Fruit fly (Drosophila melanogaster) whole organism, embryonic: ENCODE results near the gene CG1971.

Experiments used
- Atf6 ChIP-seq: fragments of 200-800 bp; sonication (Bioruptor generic); IDR thresholded peaks from 2 replicates; pipeline ENCODE4 v1.3.6; 2022; ENCODE audit warnings: missing biosample characterization, missing genetic modification characterization
- Bteb2 ChIP-seq: fragments of 200-800 bp; sonication (Bioruptor generic); optimal IDR thresholded peaks from 2 replicates; lab custom pipeline; 2016; ENCODE audit warnings: missing biosample characterization, missing genetic modification characterization
- CG11696 ChIP-seq: fragments of 200-800 bp; sonication (Bioruptor generic); IDR thresholded peaks from 2 replicates; pipeline ENCODE4 v1.3.6; 2022; ENCODE audit warnings: missing biosample characterization, missing genetic modification characterization
- CG11723 ChIP-seq: fragments of 200-800 bp; sonication (Bioruptor generic); optimal IDR thresholded peaks from 2 replicates; lab custom pipeline; 2017; ENCODE audit warnings: missing biosample characterization, mild to moderate bottlenecking, missing genetic modification characterization
- CG12155 ChIP-seq: fragments of 200-800 bp; sonication (Bioruptor generic); optimal IDR thresholded peaks from 3 replicates; lab custom pipeline; 2016; ENCODE audit warnings: missing biosample characterization, missing genetic modification characterization
- CG12299 ChIP-seq: fragments of 200-800 bp; sonication (Bioruptor generic); optimal IDR thresholded peaks from 2 replicates; lab custom pipeline; 2018; ENCODE audit warnings: missing biosample characterization, mild to moderate bottlenecking, missing genetic modification characterization
- CG15479 ChIP-seq: fragments of 200-800 bp; sonication (Bioruptor generic); optimal IDR thresholded peaks from 3 replicates; lab custom pipeline; 2019; ENCODE audit warnings: missing biosample characterization, mild to moderate bottlenecking, missing genetic modification characterization, moderate library complexity
- CG15514 ChIP-seq: fragments of 200-800 bp; sonication (Bioruptor generic); optimal IDR thresholded peaks from 3 replicates; lab custom pipeline; 2017; ENCODE audit warnings: missing biosample characterization, missing genetic modification characterization, mild to moderate bottlenecking, moderate library complexity, missing genetic modification reagents
- CG17912 ChIP-seq: fragments of 200-800 bp; sonication (Bioruptor generic); optimal IDR thresholded peaks from 2 replicates; lab custom pipeline; 2018; ENCODE audit warnings: missing biosample characterization, mild to moderate bottlenecking, missing genetic modification characterization
- CG2116 ChIP-seq: fragments of 200-800 bp; sonication (Bioruptor generic); optimal IDR thresholded peaks from 3 replicates; lab custom pipeline; 2018; ENCODE audit warnings: missing biosample characterization, mild to moderate bottlenecking, missing genetic modification characterization
- CG32532 ChIP-seq: fragments of 200-800 bp; sonication (Bioruptor generic); IDR thresholded peaks from 2 replicates; pipeline ENCODE4 v1.3.6; 2022; ENCODE audit warnings: missing biosample characterization, missing genetic modification characterization
- CG34376 ChIP-seq: fragments of 200-800 bp; sonication (Bioruptor generic); optimal IDR thresholded peaks from 2 replicates; lab custom pipeline; 2018; ENCODE audit warnings: missing biosample characterization, mild to moderate bottlenecking, missing genetic modification characterization
- CG4404 ChIP-seq: fragments of 200-800 bp; sonication (Bioruptor generic); IDR thresholded peaks from 2 replicates; pipeline ENCODE4 v1.3.6; 2022; ENCODE audit warnings: missing biosample characterization, missing genetic modification characterization
- CG6765 ChIP-seq: fragments of 200-800 bp; sonication (Bioruptor generic); optimal IDR thresholded peaks from 3 replicates; lab custom pipeline; 2017; ENCODE audit warnings: missing biosample characterization, mild to moderate bottlenecking, missing genetic modification characterization
- CG6813 ChIP-seq: fragments of 200-800 bp; sonication (Bioruptor generic); optimal IDR thresholded peaks from 2 replicates; lab custom pipeline; 2017; ENCODE audit warnings: missing biosample characterization, missing genetic modification characterization, mild to moderate bottlenecking, moderate library complexity, missing genetic modification reagents
- CG9437 ChIP-seq: fragments of 200-800 bp; sonication (Bioruptor generic); optimal IDR thresholded peaks from 2 replicates; lab custom pipeline; 2018; ENCODE audit warnings: missing biosample characterization, mild to moderate bottlenecking, missing genetic modification characterization
- Chrac-16 ChIP-seq: fragments of 200-800 bp; sonication (Bioruptor generic); optimal IDR thresholded peaks from 3 replicates; lab custom pipeline; 2016; ENCODE audit warnings: missing biosample characterization, missing genetic modification characterization
- D19B ChIP-seq: fragments of 200-800 bp; sonication (Bioruptor generic); optimal IDR thresholded peaks from 2 replicates; lab custom pipeline; 2017; ENCODE audit warnings: missing biosample characterization, mild to moderate bottlenecking, missing genetic modification characterization
- Ets65A ChIP-seq: fragments of 200-800 bp; sonication (Bioruptor generic); peaks from one replicate; lab custom pipeline; 2016; ENCODE audit warnings: missing biosample characterization, missing genetic modification characterization
- Fer1 ChIP-seq: fragments of 200-800 bp; sonication (Bioruptor generic); optimal IDR thresholded peaks from 2 replicates; lab custom pipeline; 2017; ENCODE audit warnings: missing biosample characterization, mild to moderate bottlenecking, missing genetic modification characterization
- Fer2 ChIP-seq: fragments of 200-800 bp; sonication (Bioruptor generic); optimal IDR thresholded peaks from 2 replicates; lab custom pipeline; 2018; ENCODE audit warnings: missing biosample characterization, mild to moderate bottlenecking, missing genetic modification characterization, moderate library complexity
- Fer3 ChIP-seq: fragments of 200-800 bp; sonication (Bioruptor generic); optimal IDR thresholded peaks from 2 replicates; lab custom pipeline; 2018; ENCODE audit warnings: missing biosample characterization, mild to moderate bottlenecking, missing genetic modification characterization, moderate library complexity
- HmgD ChIP-seq: fragments of 200-800 bp; sonication (Bioruptor generic); optimal IDR thresholded peaks from 3 replicates; lab custom pipeline; 2016; ENCODE audit warnings: missing biosample characterization, missing genetic modification characterization
- HmgZ ChIP-seq: fragments of 200-800 bp; sonication (Bioruptor generic); optimal IDR thresholded peaks from 2 replicates; lab custom pipeline; 2018; ENCODE audit warnings: missing biosample characterization, mild to moderate bottlenecking, missing genetic modification characterization
- Hr51 ChIP-seq, 2 experiments: fragments of 200-800 bp; sonication (Bioruptor generic); optimal IDR thresholded peaks; 2 replicates in 1 of 2; 3 replicates in 1 of 2; lab custom pipeline; 2016 to 2018; ENCODE audit warnings: missing biosample characterization in 2 of 2, missing genetic modification characterization in 2 of 2, mild to moderate bottlenecking in 1 of 2, moderate library complexity in 1 of 2
- Hr78 ChIP-seq, 2 experiments: fragments of 200-800 bp in 1 of 2; fragments of >200 bp in 1 of 2; sonication (Bioruptor generic) in 1 of 2; optimal IDR thresholded peaks; 2 replicates each; lab custom pipeline; 2017 to 2019; ENCODE audit warnings: missing biosample characterization in 2 of 2, missing genetic modification characterization in 2 of 2, mild to moderate bottlenecking in 1 of 2, moderate library complexity in 1 of 2
- MBD-R2 ChIP-seq: fragments of 200-800 bp; sonication (Bioruptor generic); IDR thresholded peaks from 2 replicates; pipeline ENCODE4 v1.3.6; 2022; ENCODE audit warnings: missing biosample characterization, missing genetic modification characterization
- Sox100B ChIP-seq: fragments of 200-800 bp; sonication (Bioruptor generic); optimal IDR thresholded peaks from 3 replicates; lab custom pipeline; 2018; ENCODE audit warnings: missing biosample characterization, mild to moderate bottlenecking, missing genetic modification characterization
- Sox102F ChIP-seq: fragments of 200-800 bp; sonication (Bioruptor generic); optimal IDR thresholded peaks from 2 replicates; lab custom pipeline; 2018; ENCODE audit warnings: missing biosample characterization, mild to moderate bottlenecking, missing genetic modification characterization, moderate library complexity
- Trl ChIP-seq, 3 experiments: fragments of >200 bp in 2 of 3; fragments of 200-800 bp in 1 of 3; sonication (Bioruptor generic) in 1 of 3; optimal IDR thresholded peaks; 2 replicates in 1 of 3; 3 replicates in 2 of 3; lab custom pipeline; 2016 to 2017; ENCODE audit warnings: missing biosample characterization in 1 of 3, missing genetic modification characterization in 1 of 3
- Usf ChIP-seq: fragments of 200-800 bp; sonication (Bioruptor generic); optimal IDR thresholded peaks from 2 replicates; lab custom pipeline; 2017; ENCODE audit warnings: missing genotype, missing biosample characterization, missing genetic modification characterization
- Vsx1 ChIP-seq: fragments of 200-800 bp; sonication (Bioruptor generic); optimal IDR thresholded peaks from 2 replicates; lab custom pipeline; 2017; ENCODE audit warnings: missing biosample characterization, mild to moderate bottlenecking, missing genetic modification characterization, missing genetic modification reagents
- amos ChIP-seq: fragments of 200-800 bp; sonication (Bioruptor generic); IDR thresholded peaks from 2 replicates; pipeline ENCODE4 v1.3.6; 2022; ENCODE audit warnings: missing biosample characterization, missing genetic modification characterization; ENCODE audit not compliant: partially characterized antibody
- bab2 ChIP-seq: fragments of 200-800 bp; sonication (Bioruptor generic); optimal IDR thresholded peaks from 2 replicates; lab custom pipeline; 2016; ENCODE audit warnings: missing biosample characterization, missing genetic modification characterization
- cas ChIP-seq: fragments of 200-800 bp; sonication (Bioruptor generic); IDR thresholded peaks from 2 replicates; pipeline ENCODE4 v1.3.6; 2022; ENCODE audit warnings: missing biosample characterization, missing genetic modification characterization
- cg ChIP-seq: fragments of 200-800 bp; sonication (Bioruptor generic); optimal IDR thresholded peaks from 3 replicates; lab custom pipeline; 2019; ENCODE audit warnings: missing biosample characterization, mild to moderate bottlenecking, missing genetic modification characterization, moderate library complexity
- chinmo ChIP-seq: fragments of 200-800 bp; sonication (Bioruptor generic); IDR thresholded peaks from 4 replicates; pipeline ENCODE4 v1.3.6; 2022; ENCODE audit warnings: missing biosample characterization, missing genetic modification characterization; ENCODE audit not compliant: partially characterized antibody
- emc ChIP-seq: fragments of 200-800 bp; sonication (Bioruptor generic); optimal IDR thresholded peaks from 2 replicates; lab custom pipeline; 2016; ENCODE audit warnings: missing biosample characterization, missing genetic modification characterization
- fu2 ChIP-seq: fragments of 200-800 bp; sonication (Bioruptor generic); optimal IDR thresholded peaks from 2 replicates; lab custom pipeline; 2016; ENCODE audit warnings: missing biosample characterization, missing genetic modification characterization
- kni ChIP-seq: fragments of 200-800 bp; sonication (Bioruptor generic); optimal IDR thresholded peaks from 3 replicates; lab custom pipeline; 2017; ENCODE audit warnings: mild to moderate bottlenecking, missing biosample characterization, missing genetic modification reagents, missing genetic modification characterization
- nau ChIP-seq: fragments of 200-800 bp; sonication (Bioruptor generic); optimal IDR thresholded peaks from 3 replicates; lab custom pipeline; 2017; ENCODE audit warnings: missing biosample characterization, mild to moderate bottlenecking, missing genetic modification characterization, missing genetic modification reagents
- onecut ChIP-seq: fragments of 200-800 bp; sonication (Bioruptor generic); IDR thresholded peaks from 2 replicates; pipeline ENCODE4 v1.3.6; 2022; ENCODE audit warnings: missing biosample characterization, missing genetic modification characterization
- sens-2 ChIP-seq: fragments of 200-800 bp; sonication (Bioruptor generic); IDR thresholded peaks from 2 replicates; pipeline ENCODE4 v1.3.6; 2022; ENCODE audit warnings: missing biosample characterization, missing genetic modification characterization
- tin ChIP-seq: fragments of 200-800 bp; sonication (Bioruptor generic); optimal IDR thresholded peaks from 3 replicates; lab custom pipeline; 2016; ENCODE audit warnings: missing biosample characterization, missing genetic modification characterization
- vvl ChIP-seq: fragments of 200-800 bp; sonication (Bioruptor generic); IDR thresholded peaks from 2 replicates; pipeline ENCODE4 v1.3.6; 2022; ENCODE audit warnings: missing biosample characterization, missing genetic modification characterization
- z ChIP-seq: fragments of 200-800 bp; sonication (Bioruptor generic); IDR thresholded peaks from 3 replicates; pipeline ENCODE4 v1.3.6; 2022; ENCODE audit warnings: missing biosample characterization, missing genetic modification characterization

Gene CG1971

DNA sequence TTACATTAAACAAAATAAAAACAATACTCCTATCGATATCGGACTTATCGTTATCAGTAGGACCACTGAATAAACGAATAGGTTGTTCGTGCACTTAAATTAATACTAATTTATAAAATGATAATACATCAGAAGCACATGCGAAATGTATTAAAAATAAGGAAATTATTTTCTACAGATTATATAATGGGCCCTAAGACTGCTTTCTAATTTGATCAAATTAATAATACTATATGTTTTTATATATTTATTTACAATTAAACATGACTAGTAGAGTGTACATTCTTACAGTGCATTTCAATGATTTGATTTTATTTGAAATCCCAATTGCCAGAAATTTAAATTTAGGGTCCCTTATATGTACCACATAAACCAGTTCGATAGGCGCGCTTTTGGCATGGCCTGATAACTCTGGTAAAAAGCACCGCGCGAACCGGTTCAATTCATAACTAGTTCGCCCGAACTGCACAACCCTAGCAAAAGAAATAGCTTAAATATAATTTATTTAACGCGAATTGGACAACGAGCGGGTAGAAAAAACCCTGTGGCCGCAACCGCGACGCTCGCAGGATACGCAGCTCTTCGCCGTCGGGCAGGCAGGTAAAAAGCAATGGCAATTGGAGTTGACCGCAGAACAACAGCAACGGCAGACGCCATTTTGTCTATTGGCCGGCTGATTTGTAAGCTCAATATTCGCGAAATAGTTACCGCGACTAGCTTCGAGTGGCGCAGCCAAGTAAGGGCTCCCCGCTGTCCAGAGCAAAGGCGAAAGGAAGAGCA lies 28.5 kb upstream of the CG1971 start, which contains the start of the genes CG2126 and faf (continued):
- TF ChIP-seq Atf6 = peak; percentile 40; the same call in 1 of the 2 replicates
- peak; percentile 13 for TF ChIP-seq CG6765 (GFP tag; lab: Kevin White, UChicago)
- peak; percentile 82 for TF ChIP-seq CG32532
- peak; percentile 55 for TF ChIP-seq fu2 (GFP tag; lab: Kevin White, UChicago)
- peak; percentile 60; the same call in 1 of the 2 replicates for TF ChIP-seq cas (GFP tag; lab: Robert Waterston, UW)
- TF ChIP-seq CG11696 (GFP tag; lab: Robert Waterston, UW) = peak; percentile 51
- peak; percentile 44; the same call in 1 of the 2 replicates for TF ChIP-seq amos
- no peak for TF ChIP-seq Hr78 (GFP tag; optimal IDR thresholded peaks at IDR 0.05; lab: Kevin White, UChicago)
- peak; percentile 75 for TF ChIP-seq CG2116
- TF ChIP-seq tin (GFP tag; lab: Kevin White, UChicago) = peak; percentile 82
- no peak for TF ChIP-seq Vsx1 (GFP tag; lab: Kevin White, UChicago)
- TF ChIP-seq CG11723 (GFP tag; lab: Kevin White, UChicago) = peak; percentile 54
- TF ChIP-seq HmgD = no peak
- no peak for TF ChIP-seq CG15479
- peak; percentile 74 for TF ChIP-seq Chrac-16
- peak; percentile 42 for TF ChIP-seq CG17912 (GFP tag; lab: Kevin White, UChicago)
- TF ChIP-seq CG9437 = peak; percentile 70
- TF ChIP-seq nau (GFP tag; lab: Kevin White, UChicago) = no peak
- peak; percentile 82 for TF ChIP-seq Sox102F (GFP tag; lab: Kevin White, UChicago)
- TF ChIP-seq HmgZ = peak; percentile 70
- peak; percentile 99 for TF ChIP-seq CG15514 (GFP tag; lab: Kevin White, UChicago)
- peak; percentile 70 for TF ChIP-seq CG12299 (tag; lab: Kevin White, UChicago)
- TF ChIP-seq Fer3 (tag; lab: Kevin White, UChicago) = peak; percentile 74
- peak; percentile 42 for TF ChIP-seq CG4404 (GFP tag; lab: Robert Waterston, UW)
- TF ChIP-seq Bteb2 (GFP tag; lab: Kevin White, UChicago) = peak; percentile 41
- peak; percentile 10 to 84 for TF ChIP-seq Hr51 (GFP tag; optimal IDR thresholded peaks at IDR 0.05; lab: Kevin White, UChicago)
- TF ChIP-seq kni (GFP tag; lab: Kevin White, UChicago) = peak; percentile 56

DNA sequence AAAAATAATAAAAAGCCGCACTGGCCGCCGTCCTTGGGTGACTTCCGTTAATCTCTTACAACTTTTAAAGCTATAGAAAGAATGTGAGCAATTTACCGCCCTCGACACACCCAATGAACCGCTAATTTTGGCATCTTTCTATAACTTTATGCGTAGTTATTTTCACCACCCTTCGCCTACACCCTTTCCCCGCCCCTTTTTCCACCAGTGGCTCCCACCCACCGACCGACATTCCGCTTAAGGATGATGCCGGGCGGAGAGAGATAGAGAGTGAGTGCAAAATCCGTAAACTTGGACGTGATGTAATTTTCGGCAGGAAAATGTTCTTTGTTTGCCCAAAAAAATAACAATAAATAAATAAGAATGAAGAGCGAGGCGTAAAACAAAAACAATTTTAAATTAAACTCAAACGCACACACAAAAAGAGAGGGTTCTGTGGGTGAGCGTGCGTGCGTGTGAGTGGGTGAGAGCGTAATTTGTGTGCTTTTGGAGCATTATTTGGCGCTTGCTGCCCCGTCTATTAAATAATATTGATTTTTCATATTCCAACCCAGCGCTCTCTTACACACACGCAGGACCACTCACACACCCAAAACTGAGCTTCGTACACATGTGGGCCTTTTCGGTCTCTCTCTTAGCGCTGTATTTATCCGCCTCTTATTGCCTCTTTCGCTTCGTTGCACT lies 27.6 kb upstream of the CG1971 start:
- TF ChIP-seq vvl (GFP tag; lab: Robert Waterston, UW) (no peak), CG15514 (GFP tag; lab: Kevin White, UChicago) (peak; percentile 16), Ets65A (no peak), fu2 (GFP tag; lab: Kevin White, UChicago) (no peak), CG12155 (no peak), Atf6 (0 out of 2 replicates have a peak, but pooled peaks have one; percentile 14), MBD-R2 (GFP tag; lab: Robert Waterston, UW) (peak; percentile 49; the same call in 1 of the 2 replicates), Usf (GFP tag; lab: Kevin White, UChicago) (no peak), Trl (optimal IDR thresholded peaks at IDR 0.05; lab: Kevin White, UChicago) (peak; percentile 70 to 95), Trl (GFP tag; optimal IDR thresholded peaks at IDR 0.05; lab: Kevin White, UChicago) (no peak), Fer2 (no peak), Sox100B (GFP tag; lab: Kevin White, UChicago) (no peak), sens-2 (GFP tag; lab: Robert Waterston, UW) (no peak), emc (no peak), bab2 (GFP tag; lab: Kevin White, UChicago) (no peak), onecut (GFP tag; lab: Robert Waterston, UW) (peak; percentile 99), z (GFP tag; lab: Robert Waterston, UW) (peak; percentile 85), CG6813 (peak; percentile 12), CG34376 (GFP tag; lab: Kevin White, UChicago) (peak; percentile 38), Fer1 (GFP tag; lab: Kevin White, UChicago) (peak; percentile 61), chinmo (GFP tag; lab: Robert Waterston, UW) (peak; percentile 83; the same call in 1 of the 4 replicates), cg (peak; percentile 79), D19B (GFP tag; lab: Kevin White, UChicago) (no peak), Fer3 (tag; lab: Kevin White, UChicago) (no peak)
